Fruit fly (Drosophila melanogaster): Measurements from ENCODE around the gene Ude.
A peak's percentile ranks its signal among the peaks of the same experiment; 100 is the strongest.

The Ude gene

DNA sequence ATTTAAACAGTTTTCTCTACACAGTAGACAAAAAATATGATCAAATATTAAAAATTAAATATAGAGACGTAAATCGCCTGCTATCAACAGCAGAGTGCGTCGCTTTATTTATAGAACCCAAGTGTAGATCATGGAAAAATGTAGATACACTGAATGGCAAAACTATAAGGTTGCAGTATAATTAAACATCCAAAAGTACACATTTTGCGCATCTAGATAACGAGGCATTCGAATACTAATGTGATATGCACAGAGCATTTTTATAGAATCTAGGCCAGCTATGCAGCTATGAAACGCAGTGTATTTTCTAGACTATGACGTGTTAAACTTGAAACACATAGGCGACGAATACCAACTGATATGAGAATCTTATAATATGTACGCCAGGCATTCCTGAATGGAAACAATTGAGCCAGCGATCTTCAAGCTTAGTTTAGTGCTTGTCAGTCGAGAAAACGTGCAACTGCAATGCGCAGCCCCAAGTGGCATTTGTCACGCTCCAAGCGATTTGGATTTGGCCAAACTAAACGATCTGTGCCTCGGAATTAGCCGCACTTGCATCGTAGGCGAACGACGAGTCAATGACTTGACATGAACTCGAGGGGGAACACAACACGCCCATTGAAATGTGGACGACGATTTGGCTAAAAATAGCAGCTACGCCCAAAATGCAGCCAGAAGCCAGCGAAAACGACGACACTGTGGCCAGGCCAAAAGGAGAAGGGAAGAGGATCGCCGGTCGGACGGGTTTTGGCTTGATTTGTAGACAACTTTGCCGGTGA is 11.6 kb upstream of the Ude start (continued):
- TF ChIP-seq HLH54F (GFP tag; optimal IDR thresholded peaks at IDR 0.05) (peak; percentile 92), cwo (GFP tag; optimal IDR thresholded peaks at IDR 0.05) (peak; percentile 85), Aef1 (GFP tag; IDR thresholded peaks at IDR 0.05) (peak; percentile 89), MESR4 (GFP tag; optimal IDR thresholded peaks at IDR 0.05) (peak; percentile 44), Adf1 (GFP tag; IDR thresholded peaks at IDR 0.05) (peak; percentile 65), row (GFP tag; IDR thresholded peaks at IDR 0.05) (peak; percentile 93), Dbx (GFP tag; IDR thresholded peaks at IDR 0.05) (peak; percentile 90), grn (GFP tag; optimal IDR thresholded peaks at IDR 0.05) (peak; percentile 10), Tbp (GFP tag; optimal IDR thresholded peaks at IDR 0.05) (no peak), CG12155 (GFP tag; optimal IDR thresholded peaks at IDR 0.05) (peak; percentile 87), Ptx1 (GFP tag; IDR thresholded peaks at IDR 0.05) (peak; percentile 86), Fer1 (GFP tag; optimal IDR thresholded peaks at IDR 0.05) (peak; percentile 88), Lpt (GFP tag; optimal IDR thresholded peaks at IDR 0.05) (no peak), Hr39 (optimal IDR thresholded peaks at IDR 0.05) (no peak), Hand (GFP tag; optimal IDR thresholded peaks at IDR 0.05) (peak; percentile 81), CG16815 (GFP tag; optimal IDR thresholded peaks at IDR 0.05) (peak; percentile 60), esg (GFP tag; conservative IDR thresholded peaks at IDR 0.05) (peak; percentile 88), CG2678 (tag; optimal IDR thresholded peaks at IDR 0.05) (peak; percentile 93), CG10543 (GFP tag; optimal IDR thresholded peaks at IDR 0.05) (peak; percentile 69), CG17361 (GFP tag; IDR thresholded peaks at IDR 0.05) (peak; percentile 85), stwl (tag; optimal IDR thresholded peaks at IDR 0.05) (no peak), CG17829 (tag; optimal IDR thresholded peaks at IDR 0.05) (peak; percentile 74), CG3995 (GFP tag; optimal IDR thresholded peaks at IDR 0.05) (peak; percentile 54), zfh2 (GFP tag; optimal IDR thresholded peaks at IDR 0.05) (peak; percentile 89), jing (GFP tag; optimal IDR thresholded peaks at IDR 0.05) (peak; percentile 76), CG18619 (GFP tag; optimal IDR thresholded peaks at IDR 0.05) (peak; percentile 86), CG12659 (GFP tag; optimal IDR thresholded peaks at IDR 0.05) (peak; percentile 92), Gug (GFP tag; IDR thresholded peaks at IDR 0.05) (peak; percentile 90), tgo (GFP tag; IDR thresholded peaks at IDR 0.05) (peak; percentile 83), CG13775 (GFP tag; optimal IDR thresholded peaks at IDR 0.05) (peak; percentile 75), CG32532 (GFP tag; IDR thresholded peaks at IDR 0.05) (peak; percentile 95), bigmax (GFP tag; optimal IDR thresholded peaks at IDR 0.05) (peak; percentile 17), CG31365 (tag; optimal IDR thresholded peaks at IDR 0.05) (peak; percentile 74), CG11398 (GFP tag; optimal IDR thresholded peaks at IDR 0.05) (peak; percentile 71), CG14667 (GFP tag; IDR thresholded peaks at IDR 0.05) (peak; percentile 79; the same call in 1 of the 2 replicates), CG12104 (GFP tag; optimal IDR thresholded peaks at IDR 0.05) (peak; percentile 76), ems (GFP tag; optimal IDR thresholded peaks at IDR 0.05) (peak; percentile 93), TFAM (GFP tag; optimal IDR thresholded peaks at IDR 0.05) (peak; percentile 41), ci (GFP tag; IDR thresholded peaks at IDR 0.05) (peak; percentile 94), tin (GFP tag; optimal IDR thresholded peaks at IDR 0.05) (peak; percentile 75), Trl (optimal IDR thresholded peaks at IDR 0.05) (no peak), Trl (GFP tag; optimal IDR thresholded peaks at IDR 0.05) (peak; percentile 74), CG31441 (GFP tag; IDR thresholded peaks at IDR 0.05) (peak; percentile 83), Antp (GFP tag; optimal IDR thresholded peaks at IDR 0.05) (peak; percentile 79), CG34224 (GFP tag; IDR thresholded peaks at IDR 0.05; ENCODE audit: partially characterized antibody) (no peak), rib (GFP tag; IDR thresholded peaks at IDR 0.05) (peak; percentile 83), Six4 (GFP tag; optimal IDR thresholded peaks at IDR 0.05) (peak; percentile 75), CG7928 (GFP tag; optimal IDR thresholded peaks at IDR 0.05) (peak; percentile 69), seq (GFP tag; IDR thresholded peaks at IDR 0.05) (peak; percentile 92), Pdp1 (GFP tag; optimal IDR thresholded peaks at IDR 0.05) (peak; percentile 77 to 84), ash1 (GFP tag; optimal IDR thresholded peaks at IDR 0.05) (peak; percentile 82)

All from whole organism, embryonic.